Worm (Caenorhabditis elegans): ENCODE data around the gene math-24.

- TF ChIP-seq dao-5 (tag; optimal IDR thresholded peaks at IDR 0.05) = no peak
- no peak for TF ChIP-seq him-1 (tag; optimal IDR thresholded peaks at IDR 0.05)
These were observed 1.9 kb downstream of the math-24 start, which contains the start of gene math-23 for ce11 chrII:1901981-1902380.

Measured in whole organism, L4/young adult.